Worm (Caenorhabditis elegans): ENCODE measurements around the gene ZK380.2.

- TF ChIP-seq mep-1 (tag; optimal IDR thresholded peaks at IDR 0.05) (no peak), zip-8 (tag; optimal IDR thresholded peaks at IDR 0.05) (no peak), unc-39 (tag; optimal IDR thresholded peaks at IDR 0.05) (no peak), nhr-12 (tag; optimal IDR thresholded peaks at IDR 0.05) (no peak), ces-1 (GFP tag; optimal IDR thresholded peaks at IDR 0.05) (no peak), unc-62 (GFP tag; optimal IDR thresholded peaks at IDR 0.05) (no peak), ztf-11 (tag; optimal IDR thresholded peaks at IDR 0.05) (no peak), lin-13 (tag; optimal IDR thresholded peaks at IDR 0.05) (no peak), nhr-28 (tag; optimal IDR thresholded peaks at IDR 0.05) (no peak), blmp-1 (tag; optimal IDR thresholded peaks at IDR 0.05) (no peak), unc-120 (tag; optimal IDR thresholded peaks at IDR 0.05; ENCODE audit: poor library complexity, severe bottlenecking) (no peak), elt-3 (tag; optimal IDR thresholded peaks at IDR 0.05) (no peak), drap-1 (GFP tag; optimal IDR thresholded peaks at IDR 0.05) (no peak)
These were observed 18.3 kb upstream of the ZK380.2 start for ce11 chrX:1612948-1613347.

Data from whole organism, mixed stage, embryonic.